Fruit fly (Drosophila melanogaster): ENCODE results near the gene CG3556.
A peak's percentile ranks its signal among the peaks of the same experiment; 100 is the strongest.

CG3556 gene

DNA sequence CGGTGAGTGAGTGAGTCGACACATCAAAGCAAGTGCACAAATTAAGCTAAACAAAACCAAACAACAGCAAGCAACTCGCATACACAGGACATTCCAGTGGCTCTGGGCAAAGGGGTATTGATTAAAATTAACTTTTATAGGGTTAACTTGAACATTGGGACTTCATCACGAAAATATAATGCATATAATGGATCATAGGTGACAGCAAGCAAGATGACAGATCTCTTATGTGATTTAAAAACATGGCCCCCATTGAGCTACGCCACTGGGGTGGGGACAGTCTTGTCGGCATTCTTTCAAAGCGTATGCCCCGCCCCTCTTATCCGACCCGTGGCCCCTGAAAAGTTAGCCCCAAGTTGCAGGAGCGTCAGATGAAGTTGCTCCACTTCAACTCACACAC lies 26.5 kb upstream of the CG3556 start (continued):
- TF ChIP-seq pdm3 (GFP tag; optimal IDR thresholded peaks at IDR 0.05) = peak; percentile 30
- peak; percentile 18 for TF ChIP-seq CG10631 (GFP tag; optimal IDR thresholded peaks at IDR 0.05)
- TF ChIP-seq CG1621 (tag; optimal IDR thresholded peaks at IDR 0.05) = peak; percentile 20
- TF ChIP-seq ss (GFP tag; optimal IDR thresholded peaks at IDR 0.05) = peak in 1 of 2 experiments; percentile 32
- no peak for TF ChIP-seq Blimp-1 (GFP tag; optimal IDR thresholded peaks at IDR 0.05)
- TF ChIP-seq Sox15 (GFP tag; optimal IDR thresholded peaks at IDR 0.05) = no peak
- TF ChIP-seq fd59A (GFP tag; optimal IDR thresholded peaks at IDR 0.05) = peak; percentile 36
- no peak for TF ChIP-seq CG16779 (tag; optimal IDR thresholded peaks at IDR 0.05)
- no peak for TF ChIP-seq CG8319 (GFP tag; optimal IDR thresholded peaks at IDR 0.05)
- peak; percentile 45 for TF ChIP-seq CG3919 (GFP tag; optimal IDR thresholded peaks at IDR 0.05)

DNA sequence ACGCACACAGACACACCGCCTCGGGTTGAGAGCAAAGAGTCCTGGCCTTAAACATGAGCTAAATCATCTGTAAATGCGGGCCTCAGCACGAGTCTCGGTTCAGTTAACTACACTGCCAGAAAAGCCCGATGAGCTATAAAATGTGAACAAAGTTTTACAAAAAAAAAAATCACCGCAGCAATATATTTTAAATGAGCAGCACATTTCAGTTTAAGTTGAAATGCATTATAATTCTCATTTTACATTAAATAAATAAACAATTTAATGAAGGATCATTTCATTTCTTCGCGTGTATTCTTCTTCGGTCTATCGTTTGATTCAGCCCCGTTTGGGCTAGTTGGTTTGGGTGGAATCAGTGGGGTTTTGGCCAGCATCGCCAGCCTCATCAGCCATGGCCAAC lies 24.7 kb upstream of the CG3556 start:
- TF ChIP-seq Blimp-1 (GFP tag; optimal IDR thresholded peaks at IDR 0.05) = no peak
- 0 out of 3 replicates have a peak, but pooled peaks have one; percentile 28 for TF ChIP-seq CG6163 (GFP tag; IDR thresholded peaks at IDR 0.05)
- peak; percentile 57 for TF ChIP-seq svp (GFP tag)
- TF ChIP-seq Eip78C (GFP tag) = peak; percentile 61

DNA sequence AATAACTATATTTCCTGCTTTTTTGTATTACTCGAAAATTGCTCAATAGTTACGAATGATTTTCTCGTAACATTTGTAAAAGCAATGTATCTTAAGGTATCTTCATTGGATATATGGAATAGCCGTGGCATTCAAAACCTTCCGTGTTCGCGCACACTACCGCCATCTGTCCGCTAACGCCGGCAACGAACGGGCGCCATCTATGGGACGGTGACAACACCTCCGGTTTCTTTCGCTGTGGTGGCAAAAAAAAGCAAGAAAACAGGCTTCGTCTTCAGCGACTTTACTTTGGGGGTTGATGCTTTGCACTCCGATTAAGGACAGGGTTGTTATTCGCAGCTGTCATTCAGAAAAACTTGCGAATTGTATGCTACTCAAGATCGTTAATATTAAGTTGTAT lies 22.9 kb upstream of the CG3556 start:
- TF ChIP-seq CG6163 (GFP tag; IDR thresholded peaks at IDR 0.05) (peak; percentile 60), cyc (GFP tag; optimal IDR thresholded peaks at IDR 0.05) (peak; percentile 33), CG6792 (GFP tag; optimal IDR thresholded peaks at IDR 0.05) (peak; percentile 43), Lpt (GFP tag; optimal IDR thresholded peaks at IDR 0.05) (no peak), fd85E (GFP tag; optimal IDR thresholded peaks at IDR 0.05) (no peak), Ets96B (tag; optimal IDR thresholded peaks at IDR 0.05) (no peak), lz (GFP tag; optimal IDR thresholded peaks at IDR 0.05) (peak; percentile 59), achi (GFP tag; optimal IDR thresholded peaks at IDR 0.05) (peak; percentile 59), topi (GFP tag; optimal IDR thresholded peaks at IDR 0.05) (peak; percentile 19), CG4318 (GFP tag; optimal IDR thresholded peaks at IDR 0.05) (no peak), CG15336 (GFP tag; IDR thresholded peaks at IDR 0.05) (no peak), Eip93F (GFP tag; optimal IDR thresholded peaks at IDR 0.05) (no peak), CG8119 (GFP tag; IDR thresholded peaks at IDR 0.05) (no peak), dac (GFP tag; optimal IDR thresholded peaks at IDR 0.05) (peak; percentile 61), esn (GFP tag; optimal IDR thresholded peaks at IDR 0.05) (peak; percentile 62), CG10631 (GFP tag; optimal IDR thresholded peaks at IDR 0.05) (peak; percentile 7), CG32006 (GFP tag; optimal IDR thresholded peaks at IDR 0.05) (peak; percentile 35), CG11294 (GFP tag; IDR thresholded peaks at IDR 0.05) (no peak), CG34406 (GFP tag; optimal IDR thresholded peaks at IDR 0.05) (peak; percentile 33), net (GFP tag; optimal IDR thresholded peaks at IDR 0.05) (peak; percentile 46), Sox15 (GFP tag; optimal IDR thresholded peaks at IDR 0.05) (no peak), Met (GFP tag; optimal IDR thresholded peaks at IDR 0.05) (peak; percentile 46), Blimp-1 (GFP tag; optimal IDR thresholded peaks at IDR 0.05) (no peak), CG16779 (tag; optimal IDR thresholded peaks at IDR 0.05) (no peak), salr (GFP tag; optimal IDR thresholded peaks at IDR 0.05) (peak in 1 of 2 experiments; percentile 41), fkh (GFP tag; optimal IDR thresholded peaks at IDR 0.05) (no peak), Eip78C (GFP tag) (peak; percentile 71), CG7368 (GFP tag; optimal IDR thresholded peaks at IDR 0.05) (peak; percentile 56), svp (GFP tag) (no peak), CG3919 (GFP tag; optimal IDR thresholded peaks at IDR 0.05) (peak; percentile 71), Hr38 (GFP tag; optimal IDR thresholded peaks at IDR 0.05) (no peak), Eip75B (GFP tag; optimal IDR thresholded peaks at IDR 0.05) (peak; percentile 55), vri (GFP tag; optimal IDR thresholded peaks at IDR 0.05) (peak; percentile 29), Ets21C (GFP tag; optimal IDR thresholded peaks at IDR 0.05) (no peak), OdsH (GFP tag; optimal IDR thresholded peaks at IDR 0.05) (peak; percentile 56), CG8319 (GFP tag; optimal IDR thresholded peaks at IDR 0.05) (no peak), eg (GFP tag; IDR thresholded peaks at IDR 0.05) (no peak), CG11902 (GFP tag; optimal IDR thresholded peaks at IDR 0.05) (no peak), CG6854 (GFP tag; optimal IDR thresholded peaks at IDR 0.05) (no peak), ss (GFP tag; optimal IDR thresholded peaks at IDR 0.05) (peak in 1 of 2 experiments; percentile 30), CG10669 (GFP tag; optimal IDR thresholded peaks at IDR 0.05) (peak; percentile 19), CG6276 (GFP tag; optimal IDR thresholded peaks at IDR 0.05) (no peak), CG1621 (tag; optimal IDR thresholded peaks at IDR 0.05) (peak; percentile 39), acj6 (GFP tag; optimal IDR thresholded peaks at IDR 0.05) (peak; percentile 52), Hr4 (GFP tag; optimal IDR thresholded peaks at IDR 0.05) (peak; percentile 43)

Measured in whole organism, prepupa.